Fruit fly (Drosophila melanogaster): ENCODE data around the gene kar.

kar gene

DNA sequence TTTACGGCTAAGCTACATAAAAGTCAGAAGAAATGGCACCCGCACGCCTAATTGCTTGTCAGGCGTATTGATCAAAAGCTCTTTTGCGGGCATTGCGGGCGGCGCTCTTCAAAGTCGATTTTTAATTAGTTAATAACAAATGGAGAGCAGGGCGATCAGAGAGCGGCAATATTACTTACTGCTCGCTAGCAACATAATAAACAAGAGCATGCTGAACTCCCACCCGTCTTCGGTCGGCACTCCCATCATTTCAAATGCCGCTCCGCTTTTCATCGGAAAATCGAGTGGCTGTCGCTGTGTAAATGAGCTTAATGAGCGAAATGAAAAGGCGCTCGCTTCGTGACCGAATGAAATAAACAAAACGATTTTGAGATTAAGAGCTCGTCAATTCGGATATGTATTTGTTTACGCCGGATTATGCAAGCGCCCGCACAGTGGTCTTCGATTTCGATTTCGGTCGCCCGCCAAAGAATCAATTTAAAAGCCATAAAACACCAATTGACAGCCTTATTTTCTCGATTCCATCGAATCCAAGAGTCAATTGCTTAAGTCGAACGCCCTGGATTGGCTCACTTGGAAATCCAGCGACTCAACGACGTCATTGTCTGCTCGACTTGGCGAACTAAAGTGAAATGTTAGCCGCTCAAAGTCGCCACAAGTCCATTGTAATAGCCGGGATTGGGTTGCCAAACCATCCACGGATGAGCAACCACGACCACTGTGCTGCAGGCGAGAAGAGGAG lies 35.5 kb downstream of the kar start (continued):
- TF ChIP-seq Ravus (GFP tag; IDR thresholded peaks at IDR 0.05) (peak; percentile 50), zen2 (GFP tag; IDR thresholded peaks at IDR 0.05; ENCODE audit: partially characterized antibody) (no peak), gce (GFP tag; IDR thresholded peaks at IDR 0.05) (peak; percentile 58; the same call in 1 of the 3 replicates), CG14710 (tag; optimal IDR thresholded peaks at IDR 0.05) (peak; percentile 35), Doc3 (GFP tag; IDR thresholded peaks at IDR 0.05; ENCODE audit: partially characterized antibody) (no peak), her (GFP tag; optimal IDR thresholded peaks at IDR 0.05) (peak; percentile 86), D (optimal IDR thresholded peaks at IDR 0.05) (no peak), D (GFP tag; optimal IDR thresholded peaks at IDR 0.05) (peak; percentile 84), Lhr (GFP tag; optimal IDR thresholded peaks at IDR 0.05) (peak; percentile 33), CG11560 (tag; IDR thresholded peaks at IDR 0.05) (peak; percentile 73), Sry-β (GFP tag; optimal IDR thresholded peaks at IDR 0.05) (no peak), chm (GFP tag; IDR thresholded peaks at IDR 0.05) (no peak; the same call in 1 of the 2 replicates), CG6272 (GFP tag; IDR thresholded peaks at IDR 0.05) (peak; percentile 71), kay (GFP tag; optimal IDR thresholded peaks at IDR 0.05) (peak; percentile 57), CG8944 (GFP tag; optimal IDR thresholded peaks at IDR 0.05) (peak; percentile 86), CG13775 (GFP tag; optimal IDR thresholded peaks at IDR 0.05) (peak; percentile 76), sd (tag; optimal IDR thresholded peaks at IDR 0.05) (no peak), CG11085 (GFP tag; IDR thresholded peaks at IDR 0.05) (peak; percentile 60), pzg (GFP tag; optimal IDR thresholded peaks at IDR 0.05) (no peak), aop (GFP tag; IDR thresholded peaks at IDR 0.05) (no peak), CG15269 (tag; optimal IDR thresholded peaks at IDR 0.05) (peak; percentile 88), nau (GFP tag; optimal IDR thresholded peaks at IDR 0.05) (peak; percentile 79), grau (tag; optimal IDR thresholded peaks at IDR 0.05) (peak; percentile 85), gcm (GFP tag; optimal IDR thresholded peaks at IDR 0.05) (peak; percentile 67), hb (GFP tag; IDR thresholded peaks at IDR 0.05; ENCODE audit: partially characterized antibody) (no peak), klu (GFP tag; IDR thresholded peaks at IDR 0.05) (peak; percentile 64; the same call in 1 of the 2 replicates), emc (GFP tag; optimal IDR thresholded peaks at IDR 0.05) (peak; percentile 52), Atf-2 (GFP tag; optimal IDR thresholded peaks at IDR 0.05) (peak; percentile 83), Nf-YA (GFP tag; IDR thresholded peaks at IDR 0.05) (peak; percentile 65), sc (optimal IDR thresholded peaks at IDR 0.05) (no peak), sc (GFP tag; optimal IDR thresholded peaks at IDR 0.05) (peak; percentile 64), gro (GFP tag; optimal IDR thresholded peaks at IDR 0.05) (no peak), ftz-f1 (GFP tag; optimal IDR thresholded peaks at IDR 0.05) (no peak), Nf-YB (GFP tag; optimal IDR thresholded peaks at IDR 0.05) (peak; percentile 54), Fer3 (tag; optimal IDR thresholded peaks at IDR 0.05) (peak; percentile 69), CG4854 (GFP tag; optimal IDR thresholded peaks at IDR 0.05) (peak; percentile 44), nmo (GFP tag; optimal IDR thresholded peaks at IDR 0.05) (peak; percentile 92), CG34376 (GFP tag; optimal IDR thresholded peaks at IDR 0.05) (peak; percentile 31), CG2202 (tag; optimal IDR thresholded peaks at IDR 0.05) (no peak), CG12299 (tag; optimal IDR thresholded peaks at IDR 0.05) (peak; percentile 66), dm (GFP tag; optimal IDR thresholded peaks at IDR 0.05) (peak; percentile 77), CG17361 (GFP tag; IDR thresholded peaks at IDR 0.05) (peak; percentile 92), CG7839 (tag; optimal IDR thresholded peaks at IDR 0.05) (peak; percentile 89), CG15601 (tag; optimal IDR thresholded peaks at IDR 0.05) (peak; percentile 69), NC2α (GFP tag; optimal IDR thresholded peaks at IDR 0.05) (peak; percentile 75), ap (GFP tag; IDR thresholded peaks at IDR 0.05) (peak; percentile 78), Med (GFP tag) (peak; percentile 97), CG15514 (GFP tag; optimal IDR thresholded peaks at IDR 0.05) (peak; percentile 18), oc (tag; optimal IDR thresholded peaks at IDR 0.05) (peak; percentile 76), grn (GFP tag; optimal IDR thresholded peaks at IDR 0.05) (no peak)
